Worm (Caenorhabditis elegans) whole organism, young adult: Measurements from ENCODE around the gene arle-14.

ENCODE experiments used
- C06A6.2 ChIP-seq: fragments of 200-800 bp; sonication (Bioruptor generic); conservative IDR thresholded peaks from 2 replicates; pipeline ENCODE4 v1.3.6; 2022; ENCODE audit warnings: missing genetic modification characterization, missing compliant biosample characterization
- D2030.7 ChIP-seq: fragments of 200-800 bp; sonication (Bioruptor generic); IDR thresholded peaks from 2 replicates; pipeline ENCODE4 v1.3.6; 2022; ENCODE audit warnings: missing genetic modification reagents, missing genetic modification characterization, missing compliant biosample characterization
- F22D6.2 ChIP-seq: sonication (generic microtip); optimal IDR thresholded peaks from 2 replicates; lab custom pipeline; 2016; ENCODE audit warnings: mild to moderate bottlenecking, missing genetic modification characterization, missing compliant biosample characterization
- F23B12.7 ChIP-seq: sonication (generic microtip); optimal IDR thresholded peaks from 2 replicates; lab custom pipeline; 2017; ENCODE audit warnings: missing genetic modification characterization, mild to moderate bottlenecking, missing compliant biosample characterization, antibody characterized with exemption, moderate library complexity; ENCODE audit not compliant: insufficient read depth
- F33H1.4 ChIP-seq: fragments of 200-800 bp; sonication (Bioruptor generic); IDR thresholded peaks from 2 replicates; pipeline ENCODE4 v1.3.6; 2022; ENCODE audit warnings: missing genetic modification reagents, missing genetic modification characterization, missing compliant biosample characterization
- F49E8.2 ChIP-seq: sonication (generic microtip); optimal IDR thresholded peaks from 3 replicates; lab custom pipeline; 2017; ENCODE audit warnings: missing genetic modification characterization, mild to moderate bottlenecking, missing compliant biosample characterization, antibody characterized with exemption, moderate library complexity; ENCODE audit not compliant: insufficient read depth
- ZK185.1 ChIP-seq: sonication (generic microtip); optimal IDR thresholded peaks from 2 replicates; lab custom pipeline; 2016; ENCODE audit warnings: mild to moderate bottlenecking, missing genetic modification characterization, missing compliant biosample characterization; ENCODE audit not compliant: poor library complexity, severe bottlenecking
- akir-1 ChIP-seq: fragments of 200-800 bp; sonication (Bioruptor generic); optimal IDR thresholded peaks from 2 replicates; lab custom pipeline; 2018; ENCODE audit warnings: mild to moderate bottlenecking, missing genetic modification characterization, moderate library complexity, missing compliant biosample characterization
- athp-1 ChIP-seq: sonication (generic microtip); optimal IDR thresholded peaks from 2 replicates; lab custom pipeline; 2017; ENCODE audit warnings: mild to moderate bottlenecking, missing genetic modification characterization, missing compliant biosample characterization
- bed-1 ChIP-seq: fragments of 200-800 bp; sonication (Bioruptor generic); IDR thresholded peaks from 2 replicates; pipeline ENCODE4 v1.3.6; 2022; ENCODE audit warnings: missing genetic modification reagents, missing genetic modification characterization, missing compliant biosample characterization
- ceh-27 ChIP-seq: fragments of 200-800 bp; sonication (Bioruptor generic); optimal IDR thresholded peaks from 2 replicates; lab custom pipeline; 2018; ENCODE audit warnings: mild to moderate bottlenecking, missing genetic modification characterization, moderate library complexity, missing compliant biosample characterization
- dox-1 ChIP-seq: fragments of 200-800 bp; sonication (Bioruptor generic); IDR thresholded peaks from 2 replicates; pipeline ENCODE4 v1.3.6; 2022; ENCODE audit warnings: missing genetic modification reagents, missing genetic modification characterization, missing compliant biosample characterization
- egl-18 ChIP-seq: fragments of 200-800 bp; sonication (Bioruptor generic); IDR thresholded peaks from 2 replicates; pipeline ENCODE4 v1.3.6; 2022; ENCODE audit warnings: missing genetic modification reagents, missing genetic modification characterization, missing compliant biosample characterization
- egl-44 ChIP-seq: fragments of 200-800 bp; sonication (Bioruptor generic); IDR thresholded peaks from 2 replicates; pipeline ENCODE4 v1.3.6; 2022; ENCODE audit warnings: missing genetic modification reagents, missing genetic modification characterization, missing compliant biosample characterization
- ekl-4 ChIP-seq: fragments of 200-800 bp; sonication (Bioruptor generic); IDR thresholded peaks from 2 replicates; pipeline ENCODE4 v1.3.6; 2022; ENCODE audit warnings: missing genetic modification reagents, missing genetic modification characterization, missing compliant biosample characterization
- ets-4 ChIP-seq: fragments of 200-800 bp; sonication (Bioruptor generic); optimal IDR thresholded peaks from 2 replicates; lab custom pipeline; 2018; ENCODE audit warnings: mild to moderate bottlenecking, missing genetic modification characterization, missing compliant biosample characterization
- hmg-1.2 ChIP-seq: fragments of 200-800 bp; sonication (Bioruptor generic); IDR thresholded peaks from 2 replicates; pipeline ENCODE4 v1.3.6; 2022; ENCODE audit warnings: missing genetic modification reagents, missing genetic modification characterization, missing compliant biosample characterization
- hmg-20 ChIP-seq: fragments of 200-800 bp; sonication (Bioruptor generic); IDR thresholded peaks from 2 replicates; pipeline ENCODE4 v1.3.6; 2022; ENCODE audit warnings: missing genetic modification reagents, missing genetic modification characterization, missing compliant biosample characterization
- hsf-1 ChIP-seq: fragments of 200-800 bp; sonication (Bioruptor generic); IDR thresholded peaks from 2 replicates; pipeline ENCODE4 v1.3.6; 2022; ENCODE audit warnings: missing genetic modification reagents, missing genetic modification characterization, missing compliant biosample characterization
- let-526 ChIP-seq: fragments of 200-800 bp; sonication (Bioruptor generic); IDR thresholded peaks from 2 replicates; pipeline ENCODE4 v1.3.6; 2022; ENCODE audit warnings: missing genetic modification reagents, missing genetic modification characterization, missing compliant biosample characterization
- lin-35 ChIP-seq, 3 experiments: fragments of 150-350 bp in 2 of 3; sonication (generic microtip) in 1 of 3; optimal IDR thresholded peaks; 2 replicates each; lab custom pipeline; 2014 to 2018; ENCODE audit warnings: missing biosample characterization in 3 of 3, missing genetic modification characterization in 3 of 3, missing genetic modification reagents in 3 of 3
- lsl-1 ChIP-seq: fragments of 200-800 bp; sonication (Bioruptor generic); optimal IDR thresholded peaks from 2 replicates; lab custom pipeline; 2018; ENCODE audit warnings: mild to moderate bottlenecking, missing genetic modification characterization, moderate library complexity, missing compliant biosample characterization
- madf-3 ChIP-seq: fragments of 200-800 bp; sonication (Bioruptor generic); IDR thresholded peaks from 2 replicates; pipeline ENCODE4 v1.3.6; 2022; ENCODE audit warnings: missing genetic modification reagents, missing genetic modification characterization, missing compliant biosample characterization
- mel-28 ChIP-seq: sonication (generic microtip); optimal IDR thresholded peaks from 2 replicates; lab custom pipeline; 2016; ENCODE audit warnings: borderline replicate concordance, mild to moderate bottlenecking, missing genetic modification characterization, missing compliant biosample characterization
- nfyb-1 ChIP-seq: fragments of 200-800 bp; sonication (Bioruptor generic); IDR thresholded peaks from 2 replicates; pipeline ENCODE4 v1.3.6; 2022; ENCODE audit warnings: missing genetic modification reagents, missing genetic modification characterization, missing compliant biosample characterization
- pbrm-1 ChIP-seq: fragments of 200-800 bp; sonication (Bioruptor generic); IDR thresholded peaks from 2 replicates; pipeline ENCODE4 v1.3.6; 2022; ENCODE audit warnings: missing genetic modification reagents, missing genetic modification characterization, missing compliant biosample characterization
- rpc-1 ChIP-seq, 2 experiments: fragments of 150-350 bp in 1 of 2; sonication (generic microtip) in 1 of 2; optimal IDR thresholded peaks; 2 replicates each; lab custom pipeline; 2014 to 2018; ENCODE audit warnings: missing biosample characterization in 1 of 2, missing genetic modification characterization in 1 of 2, missing genetic modification reagents in 1 of 2, missing genotype in 1 of 2
- snpc-1.1 ChIP-seq: sonication (generic microtip); optimal IDR thresholded peaks from 2 replicates; lab custom pipeline; 2017; ENCODE audit warnings: missing genetic modification characterization, mild to moderate bottlenecking, missing compliant biosample characterization, antibody characterized with exemption, moderate library complexity, missing genotype, missing genetic modification reagents; ENCODE audit not compliant: insufficient read depth
- snpc-1.3 ChIP-seq: sonication (generic microtip); optimal IDR thresholded peaks from 2 replicates; lab custom pipeline; 2017; ENCODE audit warnings: missing genetic modification characterization, mild to moderate bottlenecking, missing compliant biosample characterization, antibody characterized with exemption, moderate library complexity, missing genotype, missing genetic modification reagents; ENCODE audit not compliant: insufficient read depth
- tbp1 ChIP-seq: fragments of 200-800 bp; sonication (Bioruptor generic); optimal IDR thresholded peaks from 2 replicates; lab custom pipeline; 2018; ENCODE audit warnings: mild to moderate bottlenecking, missing genetic modification characterization, missing compliant biosample characterization
- xnd-1 ChIP-seq: sonication (generic microtip); optimal IDR thresholded peaks from 2 replicates; lab custom pipeline; 2016; ENCODE audit warnings: missing genotype, missing genetic modification reagents, missing genetic modification characterization, missing compliant biosample characterization
- ztf-22 ChIP-seq: fragments of 200-800 bp; sonication (Bioruptor generic); optimal IDR thresholded peaks from 2 replicates; lab custom pipeline; 2018; ENCODE audit warnings: mild to moderate bottlenecking, missing genetic modification characterization, moderate library complexity, missing compliant biosample characterization
- ztf-25 ChIP-seq: fragments of 200-800 bp; sonication (Bioruptor generic); IDR thresholded peaks from 2 replicates; pipeline ENCODE4 v1.3.6; 2022; ENCODE audit warnings: missing genetic modification reagents, missing genetic modification characterization, missing compliant biosample characterization

The arle-14 gene

DNA sequence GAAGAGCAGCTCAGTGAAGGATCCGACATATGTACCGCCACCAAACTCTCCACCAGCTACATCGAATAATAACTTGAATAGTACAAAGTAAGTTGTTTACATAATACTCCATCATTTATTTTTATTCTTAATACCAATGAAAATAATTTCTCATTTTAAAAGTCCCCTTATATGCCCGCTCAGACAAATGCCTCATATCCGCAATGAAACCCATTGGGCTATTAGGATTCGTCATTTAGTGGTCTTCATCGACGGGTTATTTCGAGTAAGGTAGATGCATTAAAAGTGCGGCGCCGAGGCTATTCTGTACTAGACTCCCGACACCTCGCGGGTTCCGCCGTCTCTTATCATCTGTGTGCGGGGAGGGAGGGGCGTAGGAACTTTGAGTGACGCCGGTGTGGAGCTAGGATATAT, 39.0 kb upstream of the arle-14 start (continued):
- no peak for TF ChIP-seq egl-18 (GFP tag; lab: Robert Waterston, UW)
- TF ChIP-seq hmg-1.2 (GFP tag; lab: Robert Waterston, UW) = peak; percentile 92
- TF ChIP-seq lsl-1 (GFP tag; lab: Kevin White, UChicago) = peak; percentile 88
- TF ChIP-seq xnd-1 (tag; lab: Kevin White, UChicago) = peak; percentile 68
- peak; percentile 33; the same call in 1 of the 2 replicates for TF ChIP-seq hsf-1 (GFP tag; lab: Robert Waterston, UW)
- TF ChIP-seq mel-28 (tag; lab: Kevin White, UChicago) = no peak
- peak; percentile 24; the same call in 1 of the 2 replicates for TF ChIP-seq ekl-4 (GFP tag; lab: Robert Waterston, UW)
- no peak for TF ChIP-seq rpc-1 (optimal IDR thresholded peaks at IDR 0.05; lab: Kevin White, UChicago)
- TF ChIP-seq rpc-1 (tag; optimal IDR thresholded peaks at IDR 0.05; lab: Kevin White, UChicago) = no peak
- peak; percentile 93 for TF ChIP-seq pbrm-1 (GFP tag; lab: Robert Waterston, UW)
- no peak for TF ChIP-seq ets-4 (GFP tag; lab: Kevin White, UChicago)
- TF ChIP-seq D2030.7 (GFP tag; lab: Robert Waterston, UW) = peak; percentile 79
- peak in 1 of 3 experiments; percentile 34 for TF ChIP-seq lin-35 (GFP tag; optimal IDR thresholded peaks at IDR 0.05; lab: Kevin White, UChicago)
- peak; percentile 55; the same call in 1 of the 2 replicates for TF ChIP-seq nfyb-1 (GFP tag; lab: Robert Waterston, UW)
- peak; percentile 59 for TF ChIP-seq athp-1
- TF ChIP-seq snpc-1.1 = peak; percentile 97
- TF ChIP-seq akir-1 = no peak
- peak; percentile 96 for TF ChIP-seq snpc-1.3 (tag; lab: Kevin White, UChicago)
- TF ChIP-seq F23B12.7 (tag; lab: Kevin White, UChicago) = peak; percentile 46
- peak; percentile 70 for TF ChIP-seq ZK185.1 (tag; lab: Kevin White, UChicago)
- TF ChIP-seq let-526 (GFP tag; lab: Robert Waterston, UW) = no peak
- TF ChIP-seq F33H1.4 (GFP tag; lab: Robert Waterston, UW) = peak; percentile 66
- peak; percentile 13 for TF ChIP-seq ceh-27 (GFP tag; lab: Kevin White, UChicago)
- TF ChIP-seq ztf-22 (GFP tag; lab: Kevin White, UChicago) = no peak
- TF ChIP-seq F49E8.2 = peak; percentile 90
- peak; percentile 85; the same call in 1 of the 2 replicates for TF ChIP-seq dox-1 (GFP tag; lab: Robert Waterston, UW)
- TF ChIP-seq hmg-20 = 0 out of 2 replicates have a peak, but pooled peaks have one; percentile 38

DNA sequence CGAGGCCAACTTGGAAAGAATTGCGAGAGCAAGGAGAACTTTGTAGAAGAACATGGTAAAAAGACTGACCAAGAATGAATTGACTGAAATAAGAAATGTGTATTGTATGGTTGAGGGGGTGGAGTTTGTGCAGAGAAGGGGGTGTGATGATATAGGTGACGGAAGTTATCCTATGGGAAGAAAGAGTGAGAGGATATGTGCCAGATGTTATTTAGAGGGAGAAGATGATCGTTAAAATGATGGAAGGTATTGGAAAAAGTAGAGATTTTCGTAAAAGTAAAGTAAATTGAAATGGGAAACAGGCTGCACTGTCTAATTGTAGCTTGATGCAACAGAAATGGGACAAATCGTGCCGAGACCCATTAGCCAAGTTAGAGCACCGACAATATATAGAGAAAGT, 35.8 kb upstream of the arle-14 start, which contains the start of gene sdz-21:
Gene sdz-21, minus strand, starts transcription at position 101 of the 400 bp plus-strand sequence.
- no peak for TF ChIP-seq F22D6.2
- TF ChIP-seq F23B12.7 (tag; lab: Kevin White, UChicago) = no peak
- no peak for TF ChIP-seq ztf-25
- no peak for TF ChIP-seq ZK185.1 (tag; lab: Kevin White, UChicago)
- no peak for TF ChIP-seq F49E8.2
- TF ChIP-seq rpc-1 (optimal IDR thresholded peaks at IDR 0.05; lab: Kevin White, UChicago) = no peak
- no peak for TF ChIP-seq rpc-1 (tag; optimal IDR thresholded peaks at IDR 0.05; lab: Kevin White, UChicago)
- TF ChIP-seq C06A6.2 (GFP tag; lab: Robert Waterston, UW) = no peak
- TF ChIP-seq bed-1 (GFP tag; lab: Robert Waterston, UW) = no peak
- no peak for TF ChIP-seq tbp1 (GFP tag; lab: Kevin White, UChicago)
- no peak for TF ChIP-seq madf-3 (GFP tag; lab: Robert Waterston, UW)

ce11 chrIII:5660976-5661375, 31.7 kb upstream of the arle-14 start, which contains the start of gene F54E7.6:
TSS of gene F54E7.6 (minus strand) at chrIII:5661085.
- no peak for TF ChIP-seq egl-44 (GFP tag; lab: Robert Waterston, UW)
